Worm (Caenorhabditis elegans) whole organism, early embryonic: ENCODE data around the gene D1044.6.

Experiments used
- B0310.2 ChIP-seq: sonication (generic microtip); optimal IDR thresholded peaks from 2 replicates; lab custom pipeline; 2016; ENCODE audit warnings: mild to moderate bottlenecking, missing genetic modification characterization, missing compliant biosample characterization
- F13C5.2 ChIP-seq: sonication (generic microtip); optimal IDR thresholded peaks from 2 replicates; lab custom pipeline; 2017; ENCODE audit warnings: mild to moderate bottlenecking, missing genetic modification characterization, inconsistent platforms, missing compliant biosample characterization
- aly-1 ChIP-seq: sonication (generic microtip); optimal IDR thresholded peaks from 2 replicates; lab custom pipeline; 2016; ENCODE audit warnings: missing genetic modification characterization, missing compliant biosample characterization
- ama-1 ChIP-seq: fragments of 150-350 bp; optimal IDR thresholded peaks from 2 replicates; lab custom pipeline; 2014
- ceh-13 ChIP-seq: fragments of 200-800 bp; sonication (Bioruptor generic); optimal IDR thresholded peaks from 2 replicates; lab custom pipeline; 2018; ENCODE audit warnings: mild to moderate bottlenecking, missing genetic modification characterization, missing compliant biosample characterization
- ceh-36 ChIP-seq: sonication (generic microtip); optimal IDR thresholded peaks from 2 replicates; lab custom pipeline; 2016; ENCODE audit warnings: missing genetic modification characterization, inconsistent platforms, missing compliant biosample characterization
- ets-7 ChIP-seq: sonication (generic microtip); optimal IDR thresholded peaks from 2 replicates; lab custom pipeline; 2016; ENCODE audit warnings: missing genotype, missing genetic modification characterization, missing compliant biosample characterization
- flt-1 ChIP-seq: fragments of 200-800 bp; sonication (Bioruptor generic); IDR thresholded peaks from 2 replicates; pipeline ENCODE4 v1.3.6; 2022; ENCODE audit warnings: missing genetic modification characterization, missing compliant biosample characterization
- hmbx-1 ChIP-seq: sonication (generic microtip); optimal IDR thresholded peaks from 2 replicates; lab custom pipeline; 2016; ENCODE audit warnings: mild to moderate bottlenecking, missing genetic modification characterization, missing compliant biosample characterization
- hmg-4 ChIP-seq: fragments of 200-800 bp; sonication (Bioruptor generic); optimal IDR thresholded peaks from 2 replicates; lab custom pipeline; 2018; ENCODE audit warnings: mild to moderate bottlenecking, missing genetic modification characterization, missing compliant biosample characterization
- hnd-1 ChIP-seq: sonication (generic microtip); optimal IDR thresholded peaks from 2 replicates; lab custom pipeline; 2016; ENCODE audit warnings: missing genetic modification characterization, missing compliant biosample characterization
- pes-1 ChIP-seq: fragments of 200-800 bp; sonication (Bioruptor generic); IDR thresholded peaks from 2 replicates; pipeline ENCODE4 v1.3.6; 2022; ENCODE audit warnings: missing genetic modification reagents, missing genetic modification characterization, missing compliant biosample characterization
- scrt-1 ChIP-seq: fragments of 200-800 bp; sonication (Bioruptor generic); IDR thresholded peaks from 2 replicates; pipeline ENCODE4 v1.3.6; 2022; ENCODE audit warnings: missing genetic modification characterization, missing compliant biosample characterization
- sea-1 ChIP-seq: fragments of 200-800 bp; sonication (Bioruptor generic); conservative IDR thresholded peaks from 2 replicates; pipeline ENCODE4 v1.3.6; 2022; ENCODE audit warnings: missing genetic modification characterization, missing compliant biosample characterization
- tbx-11 ChIP-seq: fragments of 200-800 bp; sonication (Bioruptor generic); IDR thresholded peaks from 2 replicates; pipeline ENCODE4 v1.3.6; 2022; ENCODE audit warnings: missing genetic modification characterization, missing compliant biosample characterization
- tbx-37 ChIP-seq: fragments of 200-800 bp; sonication (Bioruptor generic); conservative IDR thresholded peaks from 2 replicates; pipeline ENCODE4 v1.3.6; 2022; ENCODE audit warnings: missing genetic modification reagents, missing genetic modification characterization, missing compliant biosample characterization
- tra-4 ChIP-seq: sonication (generic microtip); optimal IDR thresholded peaks from 2 replicates; lab custom pipeline; 2017; ENCODE audit warnings: missing genetic modification characterization, missing compliant biosample characterization

Gene D1044.6

ce11 chrIII:5517423-5517822, 25.6 kb downstream of the D1044.6 start, which contains the start of gene nekl-4:
Gene nekl-4 (minus strand): TSS chrIII:5517523.
- TF ChIP-seq tra-4 (no peak), ceh-13 (GFP tag; lab: Kevin White, UChicago) (no peak), tbx-37 (GFP tag; lab: Robert Waterston, UW) (no peak), ceh-36 (tag; lab: Kevin White, UChicago) (no peak), flt-1 (GFP tag; lab: Robert Waterston, UW) (no peak)

- no peak for TF ChIP-seq B0310.2 (tag; lab: Kevin White, UChicago)
- TF ChIP-seq ceh-13 (GFP tag; lab: Kevin White, UChicago): no peak
- no peak for TF ChIP-seq hmg-4 (GFP tag; lab: Kevin White, UChicago)
- TF ChIP-seq tbx-11 (GFP tag; lab: Robert Waterston, UW): no peak
- TF ChIP-seq pes-1 (GFP tag; lab: Robert Waterston, UW): no peak
- TF ChIP-seq ama-1 (lab: Kevin White, UChicago): no peak
- no peak for TF ChIP-seq scrt-1
- TF ChIP-seq sea-1: no peak
- TF ChIP-seq tbx-37 (GFP tag; lab: Robert Waterston, UW): no peak
- TF ChIP-seq hmbx-1 (tag; lab: Kevin White, UChicago): no peak
- no peak for TF ChIP-seq tra-4
- TF ChIP-seq ceh-36 (tag; lab: Kevin White, UChicago): no peak
- TF ChIP-seq ets-7 (tag; lab: Kevin White, UChicago): no peak
- TF ChIP-seq F13C5.2 (tag; lab: Kevin White, UChicago): no peak
- TF ChIP-seq hnd-1: no peak
- no peak for TF ChIP-seq flt-1 (GFP tag; lab: Robert Waterston, UW)
- no peak for TF ChIP-seq aly-1 (tag; lab: Kevin White, UChicago)
These were observed 30.5 kb downstream of the D1044.6 start, which contains the start of gene pqn-25 for ce11 chrIII:5512502-5512901. Gene pqn-25 (minus strand): TSS chrIII:5512602.

ce11 chrIII:5508669-5509068, 34.3 kb downstream of the D1044.6 start, which contains the start of gene D1044.7:
Gene D1044.7 (minus strand): TSS chrIII:5508769.
- TF ChIP-seq tbx-37 (GFP tag; lab: Robert Waterston, UW) (no peak), tbx-11 (GFP tag; lab: Robert Waterston, UW) (no peak), ama-1 (lab: Kevin White, UChicago) (no peak), B0310.2 (tag; lab: Kevin White, UChicago) (no peak), hmg-4 (GFP tag; lab: Kevin White, UChicago) (no peak), ceh-13 (GFP tag; lab: Kevin White, UChicago) (no peak), aly-1 (tag; lab: Kevin White, UChicago) (no peak), hnd-1 (no peak), F13C5.2 (tag; lab: Kevin White, UChicago) (no peak)

ce11 chrIII:5506936-5507335, 36.0 kb downstream of the D1044.6 start:
- TF ChIP-seq sea-1 (no peak), tbx-11 (GFP tag; lab: Robert Waterston, UW) (no peak), tra-4 (no peak), ceh-36 (tag; lab: Kevin White, UChicago) (no peak), ets-7 (tag; lab: Kevin White, UChicago) (no peak), hmg-4 (GFP tag; lab: Kevin White, UChicago) (no peak), aly-1 (tag; lab: Kevin White, UChicago) (no peak)

- TF ChIP-seq tbx-37 (GFP tag; lab: Robert Waterston, UW) (no peak), ama-1 (lab: Kevin White, UChicago) (no peak), flt-1 (GFP tag; lab: Robert Waterston, UW) (no peak)
These were observed 36.9 kb downstream of the D1044.6 start for ce11 chrIII:5506023-5506597.

- TF ChIP-seq tra-4: no peak
- no peak for TF ChIP-seq ceh-13 (GFP tag; lab: Kevin White, UChicago)
- no peak for TF ChIP-seq pes-1 (GFP tag; lab: Robert Waterston, UW)
- no peak for TF ChIP-seq B0310.2 (tag; lab: Kevin White, UChicago)
- TF ChIP-seq hmbx-1 (tag; lab: Kevin White, UChicago): no peak
- TF ChIP-seq sea-1: no peak
- TF ChIP-seq hmg-4 (GFP tag; lab: Kevin White, UChicago): no peak
- no peak for TF ChIP-seq ets-7 (tag; lab: Kevin White, UChicago)
- no peak for TF ChIP-seq hnd-1
- TF ChIP-seq scrt-1: no peak
- no peak for TF ChIP-seq flt-1 (GFP tag; lab: Robert Waterston, UW)
- no peak for TF ChIP-seq F13C5.2 (tag; lab: Kevin White, UChicago)
- TF ChIP-seq tbx-37 (GFP tag; lab: Robert Waterston, UW): no peak
- no peak for TF ChIP-seq tbx-11 (GFP tag; lab: Robert Waterston, UW)
- TF ChIP-seq ama-1 (lab: Kevin White, UChicago): no peak
- TF ChIP-seq aly-1 (tag; lab: Kevin White, UChicago): no peak
These were observed 37.4 kb downstream of the D1044.6 start for ce11 chrIII:5505474-5506022.

ce11 chrIII:5504725-5505473, 38.1 kb downstream of the D1044.6 start:
- TF ChIP-seq tra-4 (no peak), ama-1 (lab: Kevin White, UChicago) (no peak), F13C5.2 (tag; lab: Kevin White, UChicago) (no peak), aly-1 (tag; lab: Kevin White, UChicago) (no peak), scrt-1 (no peak), ceh-36 (tag; lab: Kevin White, UChicago) (no peak), flt-1 (GFP tag; lab: Robert Waterston, UW) (no peak), ets-7 (tag; lab: Kevin White, UChicago) (no peak), B0310.2 (tag; lab: Kevin White, UChicago) (no peak), hnd-1 (no peak), hmbx-1 (tag; lab: Kevin White, UChicago) (no peak), hmg-4 (GFP tag; lab: Kevin White, UChicago) (no peak), pes-1 (GFP tag; lab: Robert Waterston, UW) (no peak), ceh-13 (GFP tag; lab: Kevin White, UChicago) (no peak), sea-1 (no peak), tbx-37 (GFP tag; lab: Robert Waterston, UW) (no peak)
